Fruit fly (Drosophila melanogaster): ENCODE data around the gene Acsx3.

Gene Acsx3

DNA sequence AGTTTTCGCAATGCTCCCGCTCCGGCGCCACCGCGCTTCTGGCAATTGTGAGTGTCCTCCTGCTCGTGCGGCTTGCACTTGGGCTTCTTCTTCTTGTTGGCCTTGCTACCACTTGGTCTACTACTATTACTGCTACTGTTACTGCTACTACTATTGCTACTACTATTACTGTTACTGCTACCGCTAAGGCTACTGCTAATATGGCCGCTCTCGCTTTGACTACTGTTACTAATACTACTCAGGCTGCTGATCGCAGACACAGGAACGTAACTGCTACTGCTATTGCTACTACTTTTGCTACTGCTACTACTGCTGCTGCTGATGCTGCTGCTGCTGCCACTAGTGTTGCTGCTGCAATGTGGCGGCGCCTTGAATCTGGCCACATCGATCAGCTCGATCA lies 15.8 kb downstream of the Acsx3 start:
- no peak for TF ChIP-seq toe (GFP tag; optimal IDR thresholded peaks at IDR 0.05)

- no peak for TF ChIP-seq pad (GFP tag; optimal IDR thresholded peaks at IDR 0.05)
- TF ChIP-seq CG11617 (GFP tag; optimal IDR thresholded peaks at IDR 0.05) = no peak
- TF ChIP-seq CG7101 (tag; optimal IDR thresholded peaks at IDR 0.05) = no peak
- no peak for TF ChIP-seq CG7045 (GFP tag; optimal IDR thresholded peaks at IDR 0.05)
- no peak for TF ChIP-seq tj (GFP tag; optimal IDR thresholded peaks at IDR 0.05)
- no peak for TF ChIP-seq cnc (optimal IDR thresholded peaks at IDR 0.05)
- TF ChIP-seq kay (GFP tag; ENCODE audit: borderline replicate concordance) = no peak
- no peak for TF ChIP-seq Clk (GFP tag; optimal IDR thresholded peaks at IDR 0.05)
- no peak for TF ChIP-seq Crg-1 (GFP tag; optimal IDR thresholded peaks at IDR 0.05)
- no peak for TF ChIP-seq CG5204 (GFP tag; optimal IDR thresholded peaks at IDR 0.05)
- no peak for TF ChIP-seq bab1 (GFP tag; optimal IDR thresholded peaks at IDR 0.05)
- no peak for TF ChIP-seq Mnt (GFP tag; optimal IDR thresholded peaks at IDR 0.05)
- TF ChIP-seq toe (GFP tag; optimal IDR thresholded peaks at IDR 0.05) = no peak
- no peak for TF ChIP-seq Hr96 (GFP tag; optimal IDR thresholded peaks at IDR 0.05)
- TF ChIP-seq cic (GFP tag; optimal IDR thresholded peaks at IDR 0.05) = no peak
- no peak for TF ChIP-seq CG14711 (tag; optimal IDR thresholded peaks at IDR 0.05)
Measured at dm6 chr3R:19799614-19800013, 18.6 kb downstream of the Acsx3 start.

- TF ChIP-seq CG12768 (GFP tag; optimal IDR thresholded peaks at IDR 0.05) (no peak), CG5204 (GFP tag; optimal IDR thresholded peaks at IDR 0.05) (no peak), CG33017 (tag; optimal IDR thresholded peaks at IDR 0.05) (no peak), Crg-1 (GFP tag; optimal IDR thresholded peaks at IDR 0.05) (no peak), Mnt (GFP tag; optimal IDR thresholded peaks at IDR 0.05) (no peak), bab1 (GFP tag; optimal IDR thresholded peaks at IDR 0.05) (no peak), CG7045 (GFP tag; optimal IDR thresholded peaks at IDR 0.05) (no peak), CG7101 (tag; optimal IDR thresholded peaks at IDR 0.05) (no peak), Clk (GFP tag; optimal IDR thresholded peaks at IDR 0.05) (no peak), kay (GFP tag; ENCODE audit: borderline replicate concordance) (no peak), cic (GFP tag; optimal IDR thresholded peaks at IDR 0.05) (no peak), tj (GFP tag; optimal IDR thresholded peaks at IDR 0.05) (no peak), cnc (optimal IDR thresholded peaks at IDR 0.05) (no peak), CG14711 (tag; optimal IDR thresholded peaks at IDR 0.05) (no peak), Hr96 (GFP tag; optimal IDR thresholded peaks at IDR 0.05) (no peak), pad (GFP tag; optimal IDR thresholded peaks at IDR 0.05) (no peak), toe (GFP tag; optimal IDR thresholded peaks at IDR 0.05) (no peak), ovo (GFP tag; optimal IDR thresholded peaks at IDR 0.05) (no peak), CG11617 (GFP tag; optimal IDR thresholded peaks at IDR 0.05) (no peak), CG1620 (GFP tag; optimal IDR thresholded peaks at IDR 0.05) (no peak)
Measured at dm6 chr3R:19801752-19802151, 20.7 kb downstream of the Acsx3 start.

dm6 chr3R:19802508-19802907 lies 21.5 kb downstream of the Acsx3 start:
- TF ChIP-seq CG7045 (GFP tag; optimal IDR thresholded peaks at IDR 0.05) (no peak), toe (GFP tag; optimal IDR thresholded peaks at IDR 0.05) (no peak)

DNA sequence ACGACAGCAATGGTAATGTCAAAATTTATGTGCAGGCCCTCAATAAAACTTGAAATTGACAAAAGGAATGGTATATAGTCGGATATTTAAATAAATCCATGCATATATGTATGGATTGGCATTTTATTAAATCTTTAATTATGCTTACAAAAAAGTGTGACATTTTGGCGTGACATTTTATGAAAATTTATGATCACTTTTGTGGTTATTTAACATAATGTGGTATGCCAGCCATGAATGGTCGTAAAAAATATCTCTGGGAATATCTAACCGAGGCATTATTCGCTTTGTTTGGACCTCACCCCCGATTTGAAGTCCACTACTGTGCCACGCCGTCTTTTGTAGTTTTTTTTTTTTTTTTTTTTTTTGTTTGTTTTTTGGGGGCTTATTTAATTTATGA lies 22.5 kb downstream of the Acsx3 start:
- TF ChIP-seq cnc (optimal IDR thresholded peaks at IDR 0.05) (no peak), bab1 (GFP tag; optimal IDR thresholded peaks at IDR 0.05) (no peak), CG7101 (tag; optimal IDR thresholded peaks at IDR 0.05) (no peak), CG12768 (GFP tag; optimal IDR thresholded peaks at IDR 0.05) (no peak), ovo (GFP tag; optimal IDR thresholded peaks at IDR 0.05) (no peak), tj (GFP tag; optimal IDR thresholded peaks at IDR 0.05) (no peak), Mnt (GFP tag; optimal IDR thresholded peaks at IDR 0.05) (no peak)

dm6 chr3R:19804905-19805304 lies 23.9 kb downstream of the Acsx3 start:
- TF ChIP-seq Mnt (GFP tag; optimal IDR thresholded peaks at IDR 0.05) (no peak), CG33017 (tag; optimal IDR thresholded peaks at IDR 0.05) (no peak), CG7045 (GFP tag; optimal IDR thresholded peaks at IDR 0.05) (no peak), tj (GFP tag; optimal IDR thresholded peaks at IDR 0.05) (no peak), ovo (GFP tag; optimal IDR thresholded peaks at IDR 0.05) (no peak), CG1620 (GFP tag; optimal IDR thresholded peaks at IDR 0.05) (no peak), Crg-1 (GFP tag; optimal IDR thresholded peaks at IDR 0.05) (no peak), kay (GFP tag; ENCODE audit: borderline replicate concordance) (no peak), Hr96 (GFP tag; optimal IDR thresholded peaks at IDR 0.05) (no peak), CG7101 (tag; optimal IDR thresholded peaks at IDR 0.05) (no peak), pad (GFP tag; optimal IDR thresholded peaks at IDR 0.05) (no peak), cnc (optimal IDR thresholded peaks at IDR 0.05) (no peak), cic (GFP tag; optimal IDR thresholded peaks at IDR 0.05) (no peak), toe (GFP tag; optimal IDR thresholded peaks at IDR 0.05) (no peak)

DNA sequence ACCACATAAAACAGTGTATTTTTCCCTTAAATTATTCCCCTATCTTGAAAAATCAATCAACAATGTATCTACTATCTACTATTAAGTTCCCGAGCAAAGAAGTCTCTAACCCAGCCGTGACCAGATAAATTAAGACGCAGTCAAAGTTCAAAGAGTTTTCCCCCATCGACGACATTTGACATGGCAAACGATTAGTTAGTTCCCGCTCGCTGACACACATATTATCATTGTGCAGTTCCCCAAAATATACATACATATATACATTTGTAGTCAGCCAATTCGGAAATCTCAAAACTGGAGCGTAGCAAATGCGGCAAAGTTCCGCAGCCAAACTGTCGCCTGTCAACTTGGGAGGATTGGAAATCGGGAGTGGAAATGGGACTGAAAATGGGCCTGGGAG lies 26.1 kb downstream of the Acsx3 start:
- no peak for TF ChIP-seq cic (GFP tag; optimal IDR thresholded peaks at IDR 0.05)
- TF ChIP-seq Crg-1 (GFP tag; optimal IDR thresholded peaks at IDR 0.05) = no peak
- no peak for TF ChIP-seq CG7045 (GFP tag; optimal IDR thresholded peaks at IDR 0.05)
- no peak for TF ChIP-seq toe (GFP tag; optimal IDR thresholded peaks at IDR 0.05)
- no peak for TF ChIP-seq CG7101 (tag; optimal IDR thresholded peaks at IDR 0.05)
- no peak for TF ChIP-seq Clk (GFP tag; optimal IDR thresholded peaks at IDR 0.05)
- no peak for TF ChIP-seq CG33017 (tag; optimal IDR thresholded peaks at IDR 0.05)
- no peak for TF ChIP-seq pad (GFP tag; optimal IDR thresholded peaks at IDR 0.05)
- no peak for TF ChIP-seq CG5204 (GFP tag; optimal IDR thresholded peaks at IDR 0.05)
- no peak for TF ChIP-seq ovo (GFP tag; optimal IDR thresholded peaks at IDR 0.05)
- no peak for TF ChIP-seq Hr96 (GFP tag; optimal IDR thresholded peaks at IDR 0.05)
- TF ChIP-seq kay (GFP tag; ENCODE audit: borderline replicate concordance) = no peak
- TF ChIP-seq tj (GFP tag; optimal IDR thresholded peaks at IDR 0.05) = no peak
- no peak for TF ChIP-seq bab1 (GFP tag; optimal IDR thresholded peaks at IDR 0.05)
- TF ChIP-seq cnc (optimal IDR thresholded peaks at IDR 0.05) = no peak
- no peak for TF ChIP-seq CG14711 (tag; optimal IDR thresholded peaks at IDR 0.05)
- TF ChIP-seq CG1620 (GFP tag; optimal IDR thresholded peaks at IDR 0.05) = no peak
- no peak for TF ChIP-seq Mnt (GFP tag; optimal IDR thresholded peaks at IDR 0.05)
